Fruit fly (Drosophila melanogaster) whole organism, embryonic: ENCODE results near the gene CG3097.
A peak's percentile ranks its signal among the peaks of the same experiment; 100 is the strongest.

ENCODE experiments used
- C15 ChIP-seq: fragments of 200-800 bp; sonication (Bioruptor generic); IDR thresholded peaks from 3 replicates; pipeline ENCODE4 v1.3.6; 2022; ENCODE audit warnings: missing biosample characterization, missing genetic modification characterization
- CG10209 ChIP-seq: fragments of 200-800 bp; sonication (Bioruptor generic); optimal IDR thresholded peaks from 3 replicates; lab custom pipeline; 2017; ENCODE audit warnings: missing biosample characterization, mild to moderate bottlenecking, missing genetic modification characterization, missing genetic modification reagents
- CG10462 ChIP-seq: fragments of 200-800 bp; sonication (Bioruptor generic); optimal IDR thresholded peaks from 2 replicates; lab custom pipeline; 2016; ENCODE audit warnings: missing biosample characterization, missing genetic modification characterization
- CG10543 ChIP-seq: fragments of 200-800 bp; sonication (Bioruptor generic); optimal IDR thresholded peaks from 3 replicates; lab custom pipeline; 2017; ENCODE audit warnings: missing biosample characterization, mild to moderate bottlenecking, missing genetic modification characterization, moderate library complexity
- CG11093 ChIP-seq: fragments of 200-800 bp; sonication (Bioruptor generic); IDR thresholded peaks from 3 replicates; pipeline ENCODE4 v1.3.6; 2022; ENCODE audit warnings: missing biosample characterization, missing genetic modification characterization
- CG11247 ChIP-seq: fragments of 200-800 bp; sonication (Bioruptor generic); IDR thresholded peaks from 2 replicates; pipeline ENCODE4 v1.3.6; 2022; ENCODE audit warnings: missing biosample characterization, missing genetic modification characterization
- CG11560 ChIP-seq: fragments of 200-800 bp; sonication (Bioruptor generic); IDR thresholded peaks from 3 replicates; pipeline ENCODE4 v1.3.6; 2022; ENCODE audit warnings: missing biosample characterization, missing genetic modification characterization
- CG12391 ChIP-seq: fragments of 200-800 bp; sonication (Bioruptor generic); optimal IDR thresholded peaks from 3 replicates; lab custom pipeline; 2018; ENCODE audit warnings: missing biosample characterization, mild to moderate bottlenecking, missing genetic modification characterization, moderate library complexity
- CG13775 ChIP-seq: fragments of 200-800 bp; sonication (Bioruptor generic); optimal IDR thresholded peaks from 3 replicates; lab custom pipeline; 2017; ENCODE audit warnings: missing biosample characterization, mild to moderate bottlenecking, missing genetic modification characterization
- CG15269 ChIP-seq: fragments of 200-800 bp; sonication (Bioruptor generic); optimal IDR thresholded peaks from 2 replicates; lab custom pipeline; 2018; ENCODE audit warnings: missing biosample characterization, mild to moderate bottlenecking, missing genetic modification characterization, moderate library complexity
- CG15696 ChIP-seq: fragments of 200-800 bp; sonication (Bioruptor generic); optimal IDR thresholded peaks from 2 replicates; lab custom pipeline; 2019; ENCODE audit warnings: missing biosample characterization, mild to moderate bottlenecking, missing genetic modification characterization, moderate library complexity
- CG1603 ChIP-seq: fragments of 200-800 bp; sonication (Bioruptor generic); optimal IDR thresholded peaks from 2 replicates; lab custom pipeline; 2019; ENCODE audit warnings: missing biosample characterization, mild to moderate bottlenecking, missing genetic modification characterization, moderate library complexity
- CG16813 ChIP-seq: fragments of 200-800 bp; sonication (Bioruptor generic); IDR thresholded peaks from 3 replicates; pipeline ENCODE4 v1.3.6; 2022; ENCODE audit warnings: missing biosample characterization, missing genetic modification characterization; ENCODE audit not compliant: partially characterized antibody
- CG2120 ChIP-seq: fragments of 200-800 bp; sonication (Bioruptor generic); optimal IDR thresholded peaks from 3 replicates; lab custom pipeline; 2016; ENCODE audit warnings: missing biosample characterization, missing genetic modification characterization
- CG4617 ChIP-seq: fragments of 200-800 bp; sonication (Bioruptor generic); optimal IDR thresholded peaks from 3 replicates; lab custom pipeline; 2016; ENCODE audit warnings: missing biosample characterization, missing genetic modification characterization, borderline replicate concordance
- CG6654 ChIP-seq: fragments of 200-800 bp; sonication (Bioruptor generic); optimal IDR thresholded peaks from 2 replicates; lab custom pipeline; 2017; ENCODE audit warnings: missing biosample characterization, mild to moderate bottlenecking, missing genetic modification characterization
- CG6791 ChIP-seq: fragments of 200-800 bp; sonication (Bioruptor generic); IDR thresholded peaks from 3 replicates; pipeline ENCODE4 v1.3.6; 2022; ENCODE audit warnings: missing biosample characterization, missing genetic modification characterization; ENCODE audit not compliant: partially characterized antibody
- CG6854 ChIP-seq: fragments of 200-800 bp; sonication (Bioruptor generic); optimal IDR thresholded peaks from 3 replicates; lab custom pipeline; 2017; ENCODE audit warnings: missing biosample characterization, mild to moderate bottlenecking, missing genetic modification characterization
- CG8290 ChIP-seq, 3 experiments: fragments of 200-800 bp; sonication (Bioruptor generic); optimal IDR thresholded peaks; 2 replicates each; lab custom pipeline; 2016 to 2019; ENCODE audit warnings: missing biosample characterization in 3 of 3, missing genetic modification characterization in 3 of 3, mild to moderate bottlenecking in 2 of 3, moderate library complexity in 1 of 3
- CG8359 ChIP-seq: fragments of 200-800 bp; sonication (Bioruptor generic); optimal IDR thresholded peaks from 2 replicates; lab custom pipeline; 2017; ENCODE audit warnings: missing biosample characterization, mild to moderate bottlenecking, missing genetic modification characterization, borderline replicate concordance
- CG8924 ChIP-seq: fragments of 200-800 bp; optimal IDR thresholded peaks from 3 replicates; lab custom pipeline; 2019; ENCODE audit warnings: missing biosample characterization, mild to moderate bottlenecking, missing genetic modification characterization, moderate library complexity
- CG8944 ChIP-seq: fragments of 200-800 bp; sonication (Bioruptor generic); optimal IDR thresholded peaks from 3 replicates; lab custom pipeline; 2016; ENCODE audit warnings: missing biosample characterization, missing genetic modification characterization
- Drgx ChIP-seq: fragments of 200-800 bp; sonication (Bioruptor generic); IDR thresholded peaks from 2 replicates; pipeline ENCODE4 v1.3.6; 2022; ENCODE audit warnings: missing biosample characterization, missing genetic modification characterization
- Gug ChIP-seq: fragments of 200-800 bp; sonication (Bioruptor generic); IDR thresholded peaks from 4 replicates; pipeline ENCODE4 v1.3.6; 2022; ENCODE audit warnings: missing biosample characterization, missing genetic modification characterization
- Med ChIP-seq: fragments of 200-800 bp; sonication (Bioruptor generic); peaks from one replicate; lab custom pipeline; 2016; ENCODE audit warnings: missing biosample characterization, missing genetic modification characterization, mild to moderate bottlenecking, inconsistent platforms, moderate library complexity
- NC2β ChIP-seq: fragments of 200-800 bp; sonication (Bioruptor generic); optimal IDR thresholded peaks from 2 replicates; lab custom pipeline; 2016; ENCODE audit warnings: missing biosample characterization, missing genetic modification characterization
- Opbp ChIP-seq: fragments of 200-800 bp; sonication (Bioruptor generic); IDR thresholded peaks from 3 replicates; pipeline ENCODE4 v1.3.6; 2022; ENCODE audit warnings: missing biosample characterization, missing genetic modification characterization; ENCODE audit not compliant: partially characterized antibody
- Poxn ChIP-seq: fragments of 200-800 bp; sonication (Bioruptor generic); IDR thresholded peaks from 2 replicates; pipeline ENCODE4 v1.3.6; 2022; ENCODE audit warnings: missing biosample characterization, missing genetic modification characterization
- Ptx1 ChIP-seq: fragments of 200-800 bp; sonication (Bioruptor generic); IDR thresholded peaks from 2 replicates; pipeline ENCODE4 v1.3.6; 2022; ENCODE audit warnings: missing biosample characterization, missing genetic modification characterization
- Scr ChIP-seq: fragments of 200-800 bp; sonication (Bioruptor generic); IDR thresholded peaks from 2 replicates; pipeline ENCODE4 v1.3.6; 2022; ENCODE audit warnings: missing biosample characterization, missing genetic modification characterization; ENCODE audit not compliant: partially characterized antibody
- Xbp1 ChIP-seq: fragments of 200-800 bp; sonication (Bioruptor generic); optimal IDR thresholded peaks from 3 replicates; lab custom pipeline; 2016; ENCODE audit warnings: missing biosample characterization, mild to moderate bottlenecking, missing genetic modification characterization
- ase ChIP-seq: fragments of 200-800 bp; sonication (Bioruptor generic); IDR thresholded peaks from 3 replicates; pipeline ENCODE4 v1.3.6; 2022; ENCODE audit warnings: missing biosample characterization, missing genetic modification characterization
- bcd ChIP-seq: fragments of 200-800 bp; sonication (Bioruptor generic); optimal IDR thresholded peaks from 2 replicates; lab custom pipeline; 2017; ENCODE audit warnings: missing biosample characterization, mild to moderate bottlenecking, missing genetic modification characterization
- cato ChIP-seq: fragments of 200-800 bp; sonication (Bioruptor generic); optimal IDR thresholded peaks from 2 replicates; lab custom pipeline; 2016; ENCODE audit warnings: missing biosample characterization, missing genetic modification characterization, borderline replicate concordance
- cg ChIP-seq: fragments of 200-800 bp; sonication (Bioruptor generic); optimal IDR thresholded peaks from 3 replicates; lab custom pipeline; 2019; ENCODE audit warnings: missing biosample characterization, mild to moderate bottlenecking, missing genetic modification characterization, moderate library complexity
- chn ChIP-seq: fragments of 200-800 bp; sonication (Bioruptor generic); optimal IDR thresholded peaks from 2 replicates; lab custom pipeline; 2016; ENCODE audit warnings: missing biosample characterization, missing genetic modification characterization
- dati ChIP-seq: fragments of 200-800 bp; sonication (Bioruptor generic); IDR thresholded peaks from 2 replicates; pipeline ENCODE4 v1.3.6; 2022; ENCODE audit warnings: missing biosample characterization, missing genetic modification characterization
- fru ChIP-seq: fragments of >200 bp; optimal IDR thresholded peaks from 2 replicates; lab custom pipeline; 2017
- lola ChIP-seq, 3 experiments: fragments of >200 bp in 2 of 3; fragments of 200-800 bp in 1 of 3; sonication (Bioruptor generic) in 1 of 3; optimal IDR thresholded peaks; 2 replicates each; lab custom pipeline; 2017 to 2019; ENCODE audit warnings: missing biosample characterization in 3 of 3, missing genetic modification characterization in 3 of 3, mild to moderate bottlenecking in 1 of 3, moderate library complexity in 1 of 3
- nau ChIP-seq: fragments of 200-800 bp; sonication (Bioruptor generic); optimal IDR thresholded peaks from 3 replicates; lab custom pipeline; 2017; ENCODE audit warnings: missing biosample characterization, mild to moderate bottlenecking, missing genetic modification characterization, missing genetic modification reagents
- nerfin-1 ChIP-seq: fragments of 200-800 bp; sonication (Bioruptor generic); optimal IDR thresholded peaks from 3 replicates; lab custom pipeline; 2019; ENCODE audit warnings: missing biosample characterization, mild to moderate bottlenecking, missing genetic modification characterization, moderate library complexity
- nom ChIP-seq: fragments of 200-800 bp; sonication (Bioruptor generic); optimal IDR thresholded peaks from 2 replicates; lab custom pipeline; 2017; ENCODE audit warnings: missing biosample characterization, missing genetic modification characterization, mild to moderate bottlenecking, moderate library complexity, missing genetic modification reagents
- org-1 ChIP-seq: fragments of 200-800 bp; sonication (Bioruptor generic); optimal IDR thresholded peaks from 2 replicates; lab custom pipeline; 2017; ENCODE audit warnings: missing biosample characterization, missing genetic modification characterization
- pho ChIP-seq: fragments of 200-800 bp; sonication (Bioruptor generic); optimal IDR thresholded peaks from 2 replicates; lab custom pipeline; 2016; ENCODE audit warnings: missing biosample characterization, missing genetic modification characterization
- sd ChIP-seq: fragments of 200-800 bp; sonication (Bioruptor generic); optimal IDR thresholded peaks from 3 replicates; lab custom pipeline; 2018; ENCODE audit warnings: missing biosample characterization, mild to moderate bottlenecking, missing genetic modification characterization, moderate library complexity
- sob ChIP-seq: fragments of 200-800 bp; sonication (Bioruptor generic); IDR thresholded peaks from 2 replicates; pipeline ENCODE4 v1.3.6; 2022; ENCODE audit warnings: missing biosample characterization, missing genetic modification characterization
- tgo ChIP-seq: fragments of 200-800 bp; sonication (Bioruptor generic); IDR thresholded peaks from 3 replicates; pipeline ENCODE4 v1.3.6; 2022; ENCODE audit warnings: missing biosample characterization, missing genetic modification characterization
- tll ChIP-seq, 2 experiments: fragments of 200-800 bp in 1 of 2; fragments of >200 bp in 1 of 2; sonication (Bioruptor generic) in 1 of 2; optimal IDR thresholded peaks; 2 replicates each; lab custom pipeline; 2017 to 2019; ENCODE audit warnings: missing biosample characterization in 2 of 2, missing genetic modification characterization in 2 of 2, mild to moderate bottlenecking in 1 of 2, moderate library complexity in 1 of 2

CG3097 gene

DNA sequence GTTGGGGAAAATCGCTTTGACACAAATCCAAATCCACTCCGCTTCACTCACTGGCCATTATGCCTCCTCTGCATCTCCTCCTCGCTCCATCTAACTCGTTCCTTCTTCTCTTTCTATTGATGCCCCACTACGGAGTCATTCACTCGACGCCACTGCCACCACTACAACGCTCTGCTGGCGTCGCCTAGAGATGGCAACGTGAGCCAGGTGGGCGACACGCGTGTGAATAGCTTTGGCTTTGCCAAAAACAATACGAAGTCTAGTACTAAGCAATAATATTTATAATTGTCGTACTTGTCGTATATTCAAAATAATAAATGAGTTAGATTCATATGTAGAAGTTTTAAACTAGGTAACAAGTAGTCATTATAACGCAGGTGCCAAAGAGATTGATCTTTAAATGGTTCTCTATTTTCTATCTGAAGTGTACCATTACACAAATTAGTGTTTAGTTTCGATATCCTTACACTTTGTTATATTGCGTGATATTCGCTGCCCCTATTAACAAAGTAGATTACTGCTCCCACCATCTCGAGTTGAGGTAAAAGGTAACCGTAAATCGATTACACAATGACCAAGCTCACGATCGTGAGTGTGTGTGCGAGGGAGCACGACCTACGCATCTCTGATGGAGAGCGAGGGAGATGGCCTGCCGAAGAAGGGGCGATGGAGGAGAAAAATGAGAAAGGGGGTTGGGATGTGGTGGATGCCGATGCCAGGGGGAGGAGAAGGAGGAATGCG is 25.4 kb downstream of the CG3097 start:
- TF ChIP-seq lola (GFP tag; optimal IDR thresholded peaks at IDR 0.05; lab: Kevin White, UChicago) (peak in 1 of 3 experiments; percentile 24), CG13775 (no peak), nau (no peak), CG15696 (tag; lab: Kevin White, UChicago) (no peak), CG11247 (GFP tag; lab: Robert Waterston, UW) (no peak), chn (GFP tag; lab: Kevin White, UChicago) (no peak), Med (GFP tag; lab: Kevin White, UChicago) (peak; percentile 75), CG1603 (no peak), CG11093 (GFP tag; lab: Robert Waterston, UW) (no peak), CG12391 (tag; lab: Kevin White, UChicago) (peak; percentile 1), CG6854 (GFP tag; lab: Kevin White, UChicago) (no peak), CG10462 (GFP tag; lab: Kevin White, UChicago) (no peak), CG6791 (peak; percentile 21; the same call in 2 of the 3 replicates), org-1 (no peak), CG8290 (GFP tag; optimal IDR thresholded peaks at IDR 0.05; lab: Kevin White, UChicago) (no peak), CG8290 (tag; optimal IDR thresholded peaks at IDR 0.05; lab: Kevin White, UChicago) (peak in 1 of 2 experiments; percentile 41), CG10209 (GFP tag; lab: Kevin White, UChicago) (no peak), sd (no peak), fru (no peak), Xbp1 (GFP tag; lab: Kevin White, UChicago) (no peak), Ptx1 (GFP tag; lab: Robert Waterston, UW) (0 out of 2 replicates have a peak, but pooled peaks have one; percentile 35), cato (GFP tag; lab: Kevin White, UChicago) (no peak), CG8924 (tag; lab: Kevin White, UChicago) (peak; percentile 38), Opbp (GFP tag; lab: Robert Waterston, UW) (peak; percentile 37; the same call in 1 of the 3 replicates), CG15269 (tag; lab: Kevin White, UChicago) (no peak), Gug (GFP tag; lab: Robert Waterston, UW) (peak; percentile 61; the same call in 1 of the 4 replicates), nerfin-1 (no peak), CG8944 (GFP tag; lab: Kevin White, UChicago) (no peak), Scr (GFP tag; lab: Robert Waterston, UW) (peak; percentile 69), NC2β (GFP tag; lab: Kevin White, UChicago) (no peak), Drgx (GFP tag; lab: Robert Waterston, UW) (peak; percentile 9; the same call in 1 of the 2 replicates), CG8359 (no peak), CG10543 (GFP tag; lab: Kevin White, UChicago) (no peak), Poxn (no peak), dati (no peak), ase (GFP tag; lab: Robert Waterston, UW) (no peak), tll (GFP tag; optimal IDR thresholded peaks at IDR 0.05; lab: Kevin White, UChicago) (no peak), nom (GFP tag; lab: Kevin White, UChicago) (no peak), CG11560 (no peak), CG2120 (GFP tag; lab: Kevin White, UChicago) (peak; percentile 66), cg (GFP tag; lab: Kevin White, UChicago) (no peak), CG6654 (GFP tag; lab: Kevin White, UChicago) (no peak), sob (GFP tag; lab: Robert Waterston, UW) (peak; percentile 17; the same call in 1 of the 2 replicates), C15 (GFP tag; lab: Robert Waterston, UW) (no peak), tgo (0 out of 3 replicates have a peak, but pooled peaks have one; percentile 18), CG4617 (GFP tag; lab: Kevin White, UChicago) (no peak), pho (peak; percentile 33), bcd (GFP tag; lab: Kevin White, UChicago) (peak; percentile 41), CG16813 (peak; percentile 50; the same call in 1 of the 3 replicates)
